Fruit fly (Drosophila melanogaster) whole organism, embryonic: ENCODE data around the gene Alg2.

Experiments used
- B-H2 ChIP-seq: fragments of 200-800 bp; sonication (Bioruptor generic); optimal IDR thresholded peaks from 2 replicates; lab custom pipeline; 2018; ENCODE audit warnings: missing biosample characterization, mild to moderate bottlenecking, missing genetic modification characterization
- CG10959 ChIP-seq: fragments of 200-800 bp; sonication (Bioruptor generic); IDR thresholded peaks from 2 replicates; pipeline ENCODE4 v1.3.6; 2022; ENCODE audit warnings: missing biosample characterization, missing genetic modification characterization
- CG11723 ChIP-seq: fragments of 200-800 bp; sonication (Bioruptor generic); optimal IDR thresholded peaks from 2 replicates; lab custom pipeline; 2017; ENCODE audit warnings: missing biosample characterization, mild to moderate bottlenecking, missing genetic modification characterization
- Dp ChIP-seq: fragments of 200-800 bp; sonication (Bioruptor generic); optimal IDR thresholded peaks from 2 replicates; lab custom pipeline; 2018; ENCODE audit warnings: missing biosample characterization, mild to moderate bottlenecking, missing genetic modification characterization, moderate library complexity
- chm ChIP-seq: fragments of 200-800 bp; sonication (Bioruptor generic); IDR thresholded peaks from 2 replicates; pipeline ENCODE4 v1.3.6; 2022; ENCODE audit warnings: missing biosample characterization, missing genetic modification characterization
- chn ChIP-seq: fragments of 200-800 bp; sonication (Bioruptor generic); optimal IDR thresholded peaks from 2 replicates; lab custom pipeline; 2016; ENCODE audit warnings: missing biosample characterization, missing genetic modification characterization
- crc ChIP-seq: fragments of 200-800 bp; sonication (Bioruptor generic); optimal IDR thresholded peaks from 2 replicates; lab custom pipeline; 2016; ENCODE audit warnings: missing biosample characterization, missing genetic modification characterization
- odd ChIP-seq: fragments of 200-800 bp; sonication (Bioruptor generic); optimal IDR thresholded peaks from 2 replicates; lab custom pipeline; 2017; ENCODE audit warnings: missing biosample characterization, mild to moderate bottlenecking, missing genetic modification characterization
- otp ChIP-seq: fragments of 200-800 bp; sonication (Bioruptor generic); IDR thresholded peaks from 3 replicates; pipeline ENCODE4, ENCODE4 v1.3.6; 2022; ENCODE audit warnings: missing biosample characterization, missing genetic modification characterization
- pita ChIP-seq: fragments of 200-800 bp; sonication (Bioruptor generic); optimal IDR thresholded peaks from 2 replicates; lab custom pipeline; 2017; ENCODE audit warnings: missing biosample characterization, mild to moderate bottlenecking, missing genetic modification characterization
- ranshi ChIP-seq: fragments of 200-800 bp; sonication (Bioruptor generic); IDR thresholded peaks from 2 replicates; pipeline ENCODE4 v1.3.6; 2022; ENCODE audit warnings: missing biosample characterization, missing genetic modification characterization
- row ChIP-seq: fragments of 200-800 bp; sonication (Bioruptor generic); IDR thresholded peaks from 3 replicates; pipeline ENCODE4 v1.3.6; 2022; ENCODE audit warnings: missing biosample characterization, missing genetic modification characterization

- TF ChIP-seq odd (GFP tag; lab: Kevin White, UChicago) (no peak), pita (GFP tag; lab: Kevin White, UChicago) (no peak), chn (GFP tag; lab: Kevin White, UChicago) (no peak), CG10959 (no peak), crc (no peak), otp (GFP tag; lab: Robert Waterston, UW) (no peak), chm (GFP tag; lab: Robert Waterston, UW) (no peak), CG11723 (GFP tag; lab: Kevin White, UChicago) (no peak), B-H2 (GFP tag; lab: Kevin White, UChicago) (no peak), row (no peak), ranshi (GFP tag; lab: Robert Waterston, UW) (no peak), Dp (GFP tag; lab: Kevin White, UChicago) (no peak)
Measured at dm6 chr3L:3101157-3101556, 42.5 kb upstream of the Alg2 start.
